Worm (Caenorhabditis elegans): ENCODE results near the gene flp-28.

DNA sequence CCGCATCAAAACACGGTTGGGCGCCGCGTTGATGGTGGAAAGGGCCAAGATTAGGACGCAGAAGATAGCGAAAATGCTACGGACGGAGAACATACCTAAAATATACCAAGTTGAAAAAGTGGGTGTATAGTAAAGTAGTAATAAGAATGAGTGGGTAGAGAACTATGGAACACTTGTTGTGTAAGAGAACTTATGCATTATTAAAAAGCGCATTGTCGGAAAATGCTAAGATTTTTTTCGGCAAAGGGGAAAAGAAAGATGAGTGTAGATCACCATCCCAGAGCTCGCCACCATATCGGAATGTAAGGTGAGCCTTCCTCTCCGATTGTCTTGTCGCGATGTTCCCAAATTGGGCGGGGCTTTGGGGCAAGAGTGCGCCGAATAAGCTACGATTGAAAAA lies at the start of gene flp-28:
- no peak for TF ChIP-seq ZK546.5 (tag; optimal IDR thresholded peaks at IDR 0.05)
- no peak for TF ChIP-seq skn-1 (tag; optimal IDR thresholded peaks at IDR 0.05)
- no peak for TF ChIP-seq ztf-11 (tag; optimal IDR thresholded peaks at IDR 0.05)
- TF ChIP-seq nhr-11 (tag; optimal IDR thresholded peaks at IDR 0.05) = no peak
- no peak for TF ChIP-seq unc-62 (GFP tag; optimal IDR thresholded peaks at IDR 0.05)
- TF ChIP-seq snpc-4 (tag; optimal IDR thresholded peaks at IDR 0.05) = no peak
- TF ChIP-seq F13H6.1 (tag; optimal IDR thresholded peaks at IDR 0.05) = no peak
- TF ChIP-seq elt-3 (tag; optimal IDR thresholded peaks at IDR 0.05) = no peak
- TF ChIP-seq sem-4 (tag; optimal IDR thresholded peaks at IDR 0.05) = no peak
- TF ChIP-seq nhr-12 (tag; optimal IDR thresholded peaks at IDR 0.05) = no peak
- TF ChIP-seq mdl-1 (tag; optimal IDR thresholded peaks at IDR 0.05) = no peak
- no peak for TF ChIP-seq zag-1 (tag; optimal IDR thresholded peaks at IDR 0.05)
- TF ChIP-seq lin-13 (GFP tag; optimal IDR thresholded peaks at IDR 0.05) = no peak
- no peak for TF ChIP-seq nhr-77 (tag; optimal IDR thresholded peaks at IDR 0.05)
